Fruit fly (Drosophila melanogaster) whole organism, adult: ENCODE measurements around the gene ps.

ENCODE experiments used
- CG5204 ChIP-seq: fragments of 200-800 bp; sonication (Bioruptor generic); optimal IDR thresholded peaks from 2 replicates; lab custom pipeline; 2016; ENCODE audit warnings: missing biosample characterization, missing genetic modification characterization
- CG7101 ChIP-seq: fragments of 200-800 bp; sonication (Bioruptor generic); optimal IDR thresholded peaks from 2 replicates; lab custom pipeline; 2018; ENCODE audit warnings: missing biosample characterization, mild to moderate bottlenecking, missing genetic modification characterization, moderate library complexity
- Crg-1 ChIP-seq: fragments of 200-800 bp; sonication (Bioruptor generic); optimal IDR thresholded peaks from 2 replicates; lab custom pipeline; 2016; ENCODE audit warnings: missing biosample characterization, missing genetic modification characterization
- bab1 ChIP-seq: fragments of 200-800 bp; sonication (Bioruptor generic); optimal IDR thresholded peaks from 3 replicates; lab custom pipeline; 2019; ENCODE audit warnings: missing biosample characterization, mild to moderate bottlenecking, missing genetic modification characterization, moderate library complexity
- cic ChIP-seq: fragments of 200-800 bp; sonication (Bioruptor generic); optimal IDR thresholded peaks from 2 replicates; lab custom pipeline; 2017; ENCODE audit warnings: missing biosample characterization, mild to moderate bottlenecking, missing genetic modification characterization, moderate library complexity
- cnc ChIP-seq, 2 experiments: fragments of >200 bp; optimal IDR thresholded peaks; 2 replicates each; lab custom pipeline; 2017
- kay ChIP-seq: fragments of 200-800 bp; sonication (Bioruptor generic); peaks from one replicate; lab custom pipeline; 2016; ENCODE audit warnings: missing biosample characterization, missing genetic modification characterization, borderline replicate concordance
- ovo ChIP-seq: fragments of 200-800 bp; sonication (Bioruptor generic); optimal IDR thresholded peaks from 2 replicates; lab custom pipeline; 2016; ENCODE audit warnings: missing biosample characterization, missing genetic modification characterization
- toe ChIP-seq: fragments of 200-800 bp; sonication (Bioruptor generic); optimal IDR thresholded peaks from 2 replicates; lab custom pipeline; 2016; ENCODE audit warnings: missing biosample characterization, missing genetic modification characterization

DNA sequence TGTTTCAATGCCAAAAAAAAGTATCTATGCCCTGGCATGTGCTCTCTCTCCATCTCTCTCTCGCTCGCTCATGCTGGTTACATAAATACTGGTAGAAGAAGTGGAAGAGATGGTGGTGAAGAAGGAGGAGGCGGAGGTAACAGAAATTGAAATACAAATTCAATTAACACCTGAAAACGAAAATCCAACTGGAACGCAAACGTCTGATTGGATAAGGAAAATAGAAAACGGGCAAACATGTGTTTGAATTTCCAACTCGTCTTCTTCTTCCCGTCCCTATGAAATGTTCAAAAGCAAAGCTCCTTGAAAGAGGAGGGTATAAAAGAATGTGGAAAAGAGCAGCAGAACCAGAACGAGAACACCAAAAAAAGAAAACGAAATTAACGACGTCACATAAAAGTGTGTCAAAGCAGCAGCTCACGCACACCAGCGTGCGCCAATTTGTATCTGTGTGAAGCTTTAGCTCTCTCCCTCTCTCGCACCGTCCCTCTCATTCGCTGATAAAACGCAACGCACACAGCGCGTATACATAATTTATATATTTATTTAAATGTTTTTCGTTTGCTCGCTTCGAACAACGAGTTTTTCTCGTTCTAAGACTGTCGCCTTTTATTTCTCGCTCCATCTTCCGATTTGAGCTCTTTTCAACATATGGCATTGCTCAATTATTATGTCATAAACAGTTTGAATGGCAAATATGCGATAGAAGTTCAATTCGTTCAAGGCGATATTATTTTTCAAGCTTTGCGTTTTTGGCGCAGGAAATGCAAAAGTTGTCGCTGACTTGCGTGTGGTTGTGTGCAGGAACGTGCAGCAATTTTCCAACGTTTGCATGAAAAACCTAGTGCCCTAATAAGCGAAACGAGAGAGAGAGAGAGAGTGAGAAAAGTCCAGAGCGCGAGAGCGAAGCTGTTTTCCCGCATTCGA is 896 bp downstream of the ps start:
- TF ChIP-seq cnc (optimal IDR thresholded peaks at IDR 0.05; lab: Kevin White, UChicago), result no peak
- no peak for TF ChIP-seq Crg-1
- no peak for TF ChIP-seq toe (GFP tag; lab: Kevin White, UChicago)
- TF ChIP-seq CG7101 (tag; lab: Kevin White, UChicago), result no peak
- TF ChIP-seq bab1 (GFP tag; lab: Kevin White, UChicago), result no peak
- TF ChIP-seq cic (GFP tag; lab: Kevin White, UChicago), result no peak
- no peak for TF ChIP-seq CG5204 (GFP tag; lab: Kevin White, UChicago)
- no peak for TF ChIP-seq ovo (GFP tag; lab: Kevin White, UChicago)
- peak; percentile 73 for TF ChIP-seq kay
